Fruit fly (Drosophila melanogaster) Kc167 (cell line): ENCODE measurements around the gene Strump.

Experiments used
- Myc ChIP-seq: fragments of >200 bp; optimal IDR thresholded peaks from 2 replicates; lab custom pipeline; 2017; ENCODE audit warnings: missing external identifiers
- Sin3A ChIP-seq: fragments of >200 bp; optimal IDR thresholded peaks from 2 replicates; lab custom pipeline; 2018; ENCODE audit warnings: missing external identifiers
- h ChIP-seq: fragments of >200 bp; optimal IDR thresholded peaks from 3 replicates; lab custom pipeline; 2018; ENCODE audit warnings: missing external identifiers
- insv ChIP-seq: fragments of >200 bp; optimal IDR thresholded peaks from 3 replicates; lab custom pipeline; 2018; ENCODE audit warnings: missing external identifiers
- psq ChIP-seq: fragments of >200 bp; optimal IDR thresholded peaks from 2 replicates; lab custom pipeline; 2017; ENCODE audit warnings: missing external identifiers
- ttk ChIP-seq: sonication (Bioruptor generic); optimal IDR thresholded peaks from 2 replicates; lab custom pipeline; 2017; ENCODE audit warnings: missing external identifiers

The Strump gene

DNA sequence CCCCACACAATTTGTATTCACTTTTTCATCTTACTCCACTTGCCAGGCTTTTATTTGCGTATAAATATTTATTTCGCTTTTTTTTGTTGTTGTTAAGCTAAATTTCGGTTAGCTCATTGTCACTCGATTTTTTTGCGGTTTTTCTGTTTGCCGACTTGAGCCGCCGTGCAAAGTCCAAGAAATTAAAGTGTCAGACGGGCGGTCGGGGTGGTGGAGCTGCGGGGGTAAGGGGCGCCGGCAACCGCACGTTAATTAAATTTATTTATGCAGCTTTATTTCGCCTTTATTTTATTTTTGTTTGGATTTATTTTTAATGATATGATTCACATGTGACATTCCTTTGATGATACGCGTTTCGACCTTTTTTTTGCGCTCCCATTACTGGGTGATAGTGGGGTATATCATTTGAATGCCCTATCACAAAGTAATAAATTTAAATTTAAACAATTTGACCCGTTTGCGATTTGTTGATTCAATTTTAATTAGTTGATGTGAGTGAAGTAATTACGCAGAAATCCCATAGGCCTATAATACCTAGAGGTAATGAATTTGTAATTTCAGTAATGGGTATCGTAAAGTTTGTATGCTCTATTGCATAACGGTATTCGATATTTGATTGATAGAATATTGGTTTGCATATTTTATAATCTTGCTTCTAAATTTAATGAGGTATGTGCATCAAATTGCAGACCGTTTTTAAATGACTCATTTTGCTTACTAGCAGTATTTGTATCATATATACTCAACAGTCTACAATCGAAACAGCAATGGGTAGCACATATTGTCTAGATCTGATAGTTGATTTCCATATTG is 43.8 kb downstream of the Strump start:
- TF ChIP-seq psq = no peak
- TF ChIP-seq h (lab: Kevin White, UChicago) = no peak
- no peak for TF ChIP-seq insv (lab: Kevin White, UChicago)
- no peak for TF ChIP-seq Sin3A (lab: Kevin White, UChicago)
- TF ChIP-seq Myc (lab: Kevin White, UChicago) = no peak
- no peak for TF ChIP-seq ttk (lab: Kevin White, UChicago)

- TF ChIP-seq Sin3A (lab: Kevin White, UChicago) (no peak), Myc (lab: Kevin White, UChicago) (no peak), ttk (lab: Kevin White, UChicago) (no peak), h (lab: Kevin White, UChicago) (no peak), insv (lab: Kevin White, UChicago) (no peak), psq (no peak)
Measured at dm6 chr3L:16166217-16166997, 44.6 kb downstream of the Strump start.

DNA sequence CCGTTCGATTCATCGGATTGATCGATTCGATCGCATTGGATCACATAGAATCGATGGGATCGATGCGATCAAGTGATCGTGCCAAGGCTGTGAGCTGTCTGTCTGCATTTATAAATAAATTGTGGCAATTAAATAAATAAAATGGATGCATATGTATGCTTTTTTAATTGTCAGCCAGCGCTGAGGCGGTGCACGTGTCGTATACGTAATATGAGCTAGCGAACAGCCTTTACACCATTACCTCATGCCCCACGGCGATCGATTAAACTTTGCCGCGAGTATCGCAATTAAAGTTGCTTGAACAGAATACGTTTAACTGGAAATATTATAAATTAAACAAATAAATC is 45.2 kb downstream of the Strump start:
- no peak for TF ChIP-seq psq
- TF ChIP-seq insv (lab: Kevin White, UChicago) = no peak
- no peak for TF ChIP-seq Sin3A (lab: Kevin White, UChicago)
- no peak for TF ChIP-seq Myc (lab: Kevin White, UChicago)
- no peak for TF ChIP-seq h (lab: Kevin White, UChicago)
- no peak for TF ChIP-seq ttk (lab: Kevin White, UChicago)

DNA sequence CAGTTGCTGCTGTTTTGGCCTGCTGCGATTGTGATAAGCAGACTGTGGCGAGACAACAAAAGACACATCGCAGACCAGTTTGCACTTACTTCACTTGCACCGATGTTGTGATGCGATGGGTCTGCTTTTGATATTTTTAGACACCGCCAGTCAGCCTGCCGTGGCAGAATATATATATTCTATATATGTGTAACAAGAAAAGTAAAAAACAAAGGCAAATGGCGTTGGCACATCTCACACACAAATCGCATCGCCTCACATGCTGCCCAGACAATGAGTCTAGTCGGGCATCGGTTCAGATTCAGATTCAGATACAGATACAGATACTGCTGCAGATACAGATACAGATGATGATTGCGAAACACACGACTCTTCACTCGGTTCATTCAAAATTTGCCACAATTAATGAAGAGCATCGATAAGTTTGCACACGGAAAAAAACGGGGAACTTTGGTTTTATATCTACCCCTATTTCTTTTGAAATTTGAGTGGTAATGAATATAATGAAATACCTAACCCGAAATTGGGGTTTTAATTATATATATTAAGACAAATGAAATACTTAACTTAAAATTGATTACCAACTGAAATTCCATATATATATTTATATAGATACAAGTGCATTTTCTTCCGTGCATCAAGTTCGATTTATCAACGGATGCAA is 46.1 kb downstream of the Strump start:
- TF ChIP-seq insv (lab: Kevin White, UChicago) (no peak), h (lab: Kevin White, UChicago) (no peak), Sin3A (lab: Kevin White, UChicago) (no peak), Myc (lab: Kevin White, UChicago) (no peak), ttk (lab: Kevin White, UChicago) (no peak), psq (no peak)

- TF ChIP-seq insv (lab: Kevin White, UChicago) = no peak
- no peak for TF ChIP-seq ttk (lab: Kevin White, UChicago)
- no peak for TF ChIP-seq h (lab: Kevin White, UChicago)
- no peak for TF ChIP-seq psq
- TF ChIP-seq Myc (lab: Kevin White, UChicago) = no peak
- no peak for TF ChIP-seq Sin3A (lab: Kevin White, UChicago)
Measured at dm6 chr3L:16168503-16169189, 46.8 kb downstream of the Strump start.

DNA sequence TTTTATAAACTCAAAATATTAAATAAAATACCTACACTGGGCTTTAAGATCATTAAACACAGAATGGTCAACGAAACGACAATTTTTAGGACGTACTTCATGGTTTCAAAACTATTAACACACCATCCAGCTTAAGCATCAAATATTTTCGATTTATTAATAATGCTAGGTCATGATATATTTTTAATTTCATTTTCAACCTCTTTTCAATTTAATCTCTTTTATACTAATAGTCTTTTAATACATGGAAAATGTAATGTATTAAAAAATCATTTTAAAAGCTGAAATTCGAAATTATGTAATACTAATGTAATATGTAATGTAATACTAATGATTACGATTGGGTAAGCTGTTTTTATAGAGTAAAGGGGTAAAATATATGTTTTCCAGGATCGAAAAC is 48.2 kb downstream of the Strump start, which contains the start of gene CG33796:
Gene CG33796, minus strand, starts transcription at position 101 of the 400 bp plus-strand sequence.
- TF ChIP-seq psq = no peak
- TF ChIP-seq Myc (lab: Kevin White, UChicago) = no peak
- no peak for TF ChIP-seq h (lab: Kevin White, UChicago)
- TF ChIP-seq Sin3A (lab: Kevin White, UChicago) = no peak
- TF ChIP-seq insv (lab: Kevin White, UChicago) = no peak
- no peak for TF ChIP-seq ttk (lab: Kevin White, UChicago)

DNA sequence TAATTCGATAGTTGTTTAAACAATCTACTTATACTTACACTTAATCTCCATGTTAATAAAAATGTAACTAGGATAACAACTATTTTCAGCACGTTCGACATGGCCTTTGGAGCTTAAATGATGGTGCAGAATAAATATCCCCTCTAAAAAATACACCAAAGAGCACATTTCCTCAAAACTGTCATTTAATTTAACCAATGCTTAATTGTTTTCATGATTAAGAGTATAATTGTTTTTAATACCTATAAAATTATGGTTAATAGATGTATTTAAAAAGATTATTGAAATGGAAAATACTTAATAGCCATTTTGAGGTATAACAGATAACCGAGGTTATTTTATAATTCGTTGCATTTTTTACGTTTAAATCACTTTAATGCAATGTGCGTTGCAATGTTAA is 49.5 kb downstream of the Strump start, which contains the start of gene CG33795:
Gene CG33795, minus strand, starts transcription at position 101 of the 400 bp plus-strand sequence.
- TF ChIP-seq psq = no peak
- TF ChIP-seq Sin3A (lab: Kevin White, UChicago) = no peak
- TF ChIP-seq h (lab: Kevin White, UChicago) = no peak
- no peak for TF ChIP-seq Myc (lab: Kevin White, UChicago)
- no peak for TF ChIP-seq ttk (lab: Kevin White, UChicago)
- TF ChIP-seq insv (lab: Kevin White, UChicago) = no peak

dm6 chr3L:16172381-16172780 is 50.6 kb downstream of the Strump start:
- TF ChIP-seq psq = no peak
- no peak for TF ChIP-seq insv (lab: Kevin White, UChicago)
- TF ChIP-seq Sin3A (lab: Kevin White, UChicago) = no peak
- no peak for TF ChIP-seq ttk (lab: Kevin White, UChicago)
- TF ChIP-seq Myc (lab: Kevin White, UChicago) = no peak
- no peak for TF ChIP-seq h (lab: Kevin White, UChicago)

dm6 chr3L:16172809-16173276 is 51.0 kb downstream of the Strump start:
- TF ChIP-seq h (lab: Kevin White, UChicago) (no peak), Myc (lab: Kevin White, UChicago) (no peak), psq (no peak), insv (lab: Kevin White, UChicago) (no peak), ttk (lab: Kevin White, UChicago) (no peak), Sin3A (lab: Kevin White, UChicago) (no peak)

dm6 chr3L:16173818-16174601 is 52.2 kb downstream of the Strump start:
- TF ChIP-seq insv (lab: Kevin White, UChicago) (no peak), Sin3A (lab: Kevin White, UChicago) (no peak), h (lab: Kevin White, UChicago) (no peak), ttk (lab: Kevin White, UChicago) (no peak), Myc (lab: Kevin White, UChicago) (no peak), psq (no peak)
